Fruit fly (Drosophila melanogaster) whole organism, embryonic: ENCODE data around the gene CG17637.

Experiments used
- Aef1 ChIP-seq: fragments of 200-800 bp; sonication (Bioruptor generic); IDR thresholded peaks from 3 replicates; pipeline ENCODE4 v1.3.6; 2022; ENCODE audit warnings: missing biosample characterization, missing genetic modification characterization
- Antp ChIP-seq: fragments of 200-800 bp; sonication (Bioruptor generic); optimal IDR thresholded peaks from 3 replicates; lab custom pipeline; 2016; ENCODE audit warnings: missing biosample characterization, missing genetic modification characterization
- Atf3 ChIP-seq: fragments of 200-800 bp; sonication (Bioruptor generic); optimal IDR thresholded peaks from 3 replicates; lab custom pipeline; 2016; ENCODE audit warnings: missing biosample characterization, missing genetic modification characterization
- Atf6 ChIP-seq: fragments of 200-800 bp; sonication (Bioruptor generic); IDR thresholded peaks from 2 replicates; pipeline ENCODE4 v1.3.6; 2022; ENCODE audit warnings: missing biosample characterization, missing genetic modification characterization
- CG1024 ChIP-seq: fragments of 200-800 bp; sonication (Bioruptor generic); IDR thresholded peaks from 2 replicates; pipeline ENCODE4 v1.3.6; 2022; ENCODE audit warnings: missing biosample characterization, missing genetic modification characterization
- CG10565 ChIP-seq: fragments of 200-800 bp; sonication (Bioruptor generic); optimal IDR thresholded peaks from 3 replicates; lab custom pipeline; 2016; ENCODE audit warnings: missing biosample characterization, mild to moderate bottlenecking, missing genetic modification characterization
- CG11695 ChIP-seq: fragments of 200-800 bp; sonication (Bioruptor generic); IDR thresholded peaks from 3 replicates; pipeline ENCODE4 v1.3.6; 2022; ENCODE audit warnings: missing biosample characterization, missing genetic modification characterization
- CG11723 ChIP-seq: fragments of 200-800 bp; sonication (Bioruptor generic); optimal IDR thresholded peaks from 2 replicates; lab custom pipeline; 2017; ENCODE audit warnings: missing biosample characterization, mild to moderate bottlenecking, missing genetic modification characterization
- CG14965 ChIP-seq: fragments of 200-800 bp; sonication (Bioruptor generic); optimal IDR thresholded peaks from 2 replicates; lab custom pipeline; 2016; ENCODE audit warnings: missing biosample characterization, missing genetic modification characterization, borderline replicate concordance
- CG17361 ChIP-seq: fragments of 200-800 bp; sonication (Bioruptor generic); IDR thresholded peaks from 3 replicates; pipeline ENCODE4 v1.3.6; 2022; ENCODE audit warnings: missing biosample characterization, missing genetic modification characterization
- CG3065 ChIP-seq: fragments of 200-800 bp; sonication (Bioruptor generic); optimal IDR thresholded peaks from 2 replicates; lab custom pipeline; 2016; ENCODE audit warnings: missing biosample characterization, missing genetic modification characterization
- CG3163 ChIP-seq: fragments of 200-800 bp; sonication (Bioruptor generic); optimal IDR thresholded peaks from 3 replicates; lab custom pipeline; 2016; ENCODE audit warnings: missing biosample characterization, missing genetic modification characterization
- CG7928 ChIP-seq: fragments of 200-800 bp; sonication (Bioruptor generic); optimal IDR thresholded peaks from 2 replicates; lab custom pipeline; 2017; ENCODE audit warnings: missing biosample characterization, mild to moderate bottlenecking, missing genetic modification characterization
- CG7963 ChIP-seq: fragments of 200-800 bp; sonication (Bioruptor generic); IDR thresholded peaks from 3 replicates; pipeline ENCODE4 v1.3.6; 2022; ENCODE audit warnings: missing biosample characterization, missing genetic modification characterization; ENCODE audit not compliant: partially characterized antibody
- CG8359 ChIP-seq: fragments of 200-800 bp; sonication (Bioruptor generic); optimal IDR thresholded peaks from 2 replicates; lab custom pipeline; 2017; ENCODE audit warnings: missing biosample characterization, mild to moderate bottlenecking, missing genetic modification characterization, borderline replicate concordance
- CG9876 ChIP-seq: fragments of 200-800 bp; sonication (Bioruptor generic); optimal IDR thresholded peaks from 2 replicates; lab custom pipeline; 2016; ENCODE audit warnings: missing biosample characterization, missing genetic modification characterization
- CTCF ChIP-seq: fragments of 200-800 bp; sonication (Bioruptor generic); optimal IDR thresholded peaks from 2 replicates; lab custom pipeline; 2017; ENCODE audit warnings: missing biosample characterization, mild to moderate bottlenecking, missing genetic modification characterization, moderate library complexity
- Dek ChIP-seq: fragments of 200-800 bp; sonication (Bioruptor generic); optimal IDR thresholded peaks from 3 replicates; lab custom pipeline; 2019; ENCODE audit warnings: missing biosample characterization, mild to moderate bottlenecking, missing genetic modification characterization, moderate library complexity
- Dll ChIP-seq: fragments of 200-800 bp; sonication (Bioruptor generic); IDR thresholded peaks from 4 replicates; pipeline ENCODE4 v1.3.6; 2022; ENCODE audit warnings: missing biosample characterization, missing genetic modification characterization; ENCODE audit not compliant: partially characterized antibody
- Elba2 ChIP-seq: fragments of 200-800 bp; sonication (Bioruptor generic); optimal IDR thresholded peaks from 3 replicates; lab custom pipeline; 2016; ENCODE audit warnings: missing biosample characterization, missing genetic modification characterization
- Fer2 ChIP-seq: fragments of 200-800 bp; sonication (Bioruptor generic); optimal IDR thresholded peaks from 2 replicates; lab custom pipeline; 2018; ENCODE audit warnings: missing biosample characterization, mild to moderate bottlenecking, missing genetic modification characterization, moderate library complexity
- HLH4C ChIP-seq: fragments of 200-800 bp; sonication (Bioruptor generic); IDR thresholded peaks from 3 replicates; pipeline ENCODE4 v1.3.6; 2022; ENCODE audit warnings: missing biosample characterization, missing genetic modification characterization; ENCODE audit not compliant: partially characterized antibody
- Hey ChIP-seq: fragments of 200-800 bp; sonication (Bioruptor generic); optimal IDR thresholded peaks from 3 replicates; lab custom pipeline; 2018; ENCODE audit warnings: missing biosample characterization, mild to moderate bottlenecking, missing genetic modification characterization
- Meics ChIP-seq: fragments of 200-800 bp; sonication (Bioruptor generic); optimal IDR thresholded peaks from 2 replicates; lab custom pipeline; 2017; ENCODE audit warnings: missing biosample characterization, mild to moderate bottlenecking, missing genetic modification characterization
- Mrtf ChIP-seq: fragments of 200-800 bp; sonication (Bioruptor generic); IDR thresholded peaks from 3 replicates; pipeline ENCODE4 v1.3.6; 2022; ENCODE audit warnings: missing biosample characterization, missing genetic modification characterization
- Opbp ChIP-seq: fragments of 200-800 bp; sonication (Bioruptor generic); IDR thresholded peaks from 3 replicates; pipeline ENCODE4 v1.3.6; 2022; ENCODE audit warnings: missing biosample characterization, missing genetic modification characterization; ENCODE audit not compliant: partially characterized antibody
- Ptx1 ChIP-seq: fragments of 200-800 bp; sonication (Bioruptor generic); IDR thresholded peaks from 2 replicates; pipeline ENCODE4 v1.3.6; 2022; ENCODE audit warnings: missing biosample characterization, missing genetic modification characterization
- Sin3A ChIP-seq: fragments of >200 bp; optimal IDR thresholded peaks from 2 replicates; lab custom pipeline; 2018
- Ssrp ChIP-seq: fragments of 200-800 bp; sonication (Bioruptor generic); optimal IDR thresholded peaks from 2 replicates; lab custom pipeline; 2018; ENCODE audit warnings: missing biosample characterization, mild to moderate bottlenecking, missing genetic modification characterization, moderate library complexity
- Usf ChIP-seq: fragments of 200-800 bp; sonication (Bioruptor generic); optimal IDR thresholded peaks from 2 replicates; lab custom pipeline; 2017; ENCODE audit warnings: missing genotype, missing biosample characterization, missing genetic modification characterization
- Xbp1 ChIP-seq: fragments of 200-800 bp; sonication (Bioruptor generic); optimal IDR thresholded peaks from 3 replicates; lab custom pipeline; 2016; ENCODE audit warnings: missing biosample characterization, mild to moderate bottlenecking, missing genetic modification characterization
- bcd ChIP-seq: fragments of 200-800 bp; sonication (Bioruptor generic); optimal IDR thresholded peaks from 2 replicates; lab custom pipeline; 2017; ENCODE audit warnings: missing biosample characterization, mild to moderate bottlenecking, missing genetic modification characterization
- dimm ChIP-seq: fragments of 200-800 bp; sonication (Bioruptor generic); IDR thresholded peaks from 2 replicates; pipeline ENCODE4 v1.3.6; 2022; ENCODE audit warnings: missing biosample characterization, missing genetic modification characterization
- eyg ChIP-seq: fragments of 200-800 bp; sonication (Bioruptor generic); optimal IDR thresholded peaks from 3 replicates; lab custom pipeline; 2016; ENCODE audit warnings: missing biosample characterization, missing genetic modification characterization
- gcm2 ChIP-seq: fragments of 200-800 bp; sonication (Bioruptor generic); optimal IDR thresholded peaks from 2 replicates; lab custom pipeline; 2016; ENCODE audit warnings: missing biosample characterization, missing genetic modification characterization
- hbn ChIP-seq: fragments of 200-800 bp; sonication (Bioruptor generic); IDR thresholded peaks from 2 replicates; pipeline ENCODE4 v1.3.6; 2022; ENCODE audit warnings: missing biosample characterization, missing genetic modification characterization; ENCODE audit not compliant: partially characterized antibody
- hth ChIP-seq: fragments of >200 bp; optimal IDR thresholded peaks from 2 replicates; lab custom pipeline; 2017; ENCODE audit warnings: inconsistent platforms
- ind ChIP-seq: fragments of 200-800 bp; sonication (Bioruptor generic); optimal IDR thresholded peaks from 3 replicates; lab custom pipeline; 2016; ENCODE audit warnings: missing biosample characterization, missing genetic modification characterization
- lab ChIP-seq: fragments of 200-800 bp; sonication (Bioruptor generic); optimal IDR thresholded peaks from 3 replicates; lab custom pipeline; 2017; ENCODE audit warnings: missing biosample characterization, missing genetic modification characterization, mild to moderate bottlenecking, moderate library complexity, missing genetic modification reagents
- lbe ChIP-seq: fragments of 200-800 bp; sonication (Bioruptor generic); optimal IDR thresholded peaks from 2 replicates; lab custom pipeline; 2016; ENCODE audit warnings: missing biosample characterization, mild to moderate bottlenecking, missing genetic modification characterization
- nerfin-1 ChIP-seq: fragments of 200-800 bp; sonication (Bioruptor generic); optimal IDR thresholded peaks from 3 replicates; lab custom pipeline; 2019; ENCODE audit warnings: missing biosample characterization, mild to moderate bottlenecking, missing genetic modification characterization, moderate library complexity
- odd ChIP-seq: fragments of 200-800 bp; sonication (Bioruptor generic); optimal IDR thresholded peaks from 2 replicates; lab custom pipeline; 2017; ENCODE audit warnings: missing biosample characterization, mild to moderate bottlenecking, missing genetic modification characterization
- peb ChIP-seq: fragments of 200-800 bp; sonication (Bioruptor generic); IDR thresholded peaks from 2 replicates; pipeline ENCODE4 v1.3.6; 2022; ENCODE audit warnings: missing biosample characterization, missing genetic modification characterization
- run ChIP-seq: fragments of 200-800 bp; sonication (Bioruptor generic); optimal IDR thresholded peaks from 3 replicates; lab custom pipeline; 2018; ENCODE audit warnings: missing biosample characterization, mild to moderate bottlenecking, missing genetic modification characterization
- sc ChIP-seq, 3 experiments: fragments of >200 bp in 2 of 3; fragments of 200-800 bp in 1 of 3; sonication (Bioruptor generic) in 1 of 3; optimal IDR thresholded peaks; 2 replicates in 2 of 3; 3 replicates in 1 of 3; lab custom pipeline; 2017; ENCODE audit warnings: mild to moderate bottlenecking in 1 of 3, missing biosample characterization in 1 of 3, missing genetic modification characterization in 1 of 3, missing genetic modification reagents in 1 of 3
- sens-2 ChIP-seq: fragments of 200-800 bp; sonication (Bioruptor generic); IDR thresholded peaks from 2 replicates; pipeline ENCODE4 v1.3.6; 2022; ENCODE audit warnings: missing biosample characterization, missing genetic modification characterization
- sim ChIP-seq: fragments of 200-800 bp; sonication (Bioruptor generic); IDR thresholded peaks from 2 replicates; pipeline ENCODE4 v1.3.6; 2022; ENCODE audit warnings: missing biosample characterization, missing genetic modification characterization
- sug ChIP-seq: fragments of 200-800 bp; optimal IDR thresholded peaks from 2 replicates; lab custom pipeline; 2019; ENCODE audit warnings: missing biosample characterization, mild to moderate bottlenecking, missing genetic modification characterization, moderate library complexity
- trh ChIP-seq: fragments of 200-800 bp; sonication (Bioruptor generic); optimal IDR thresholded peaks from 2 replicates; lab custom pipeline; 2016; ENCODE audit warnings: missing biosample characterization, missing genetic modification characterization
- zen2 ChIP-seq: fragments of 200-800 bp; sonication (Bioruptor generic); IDR thresholded peaks from 3 replicates; pipeline ENCODE4 v1.3.6; 2022; ENCODE audit warnings: missing biosample characterization, missing genetic modification characterization; ENCODE audit not compliant: partially characterized antibody

Gene CG17637

dm6 chr3L:20509121-20509934 lies 5.3 kb downstream of the CG17637 start (continued):
- TF ChIP-seq Mrtf (no peak), sug (tag; lab: Kevin White, UChicago) (peak; percentile 81), Antp (peak; percentile 5), CG7963 (no peak), eyg (GFP tag; lab: Kevin White, UChicago) (peak; percentile 35), sim (no peak), Opbp (no peak), CG17361 (GFP tag; lab: Robert Waterston, UW) (peak; percentile 93), Atf3 (GFP tag; lab: Kevin White, UChicago) (peak; percentile 42), zen2 (GFP tag; lab: Robert Waterston, UW) (no peak), CG10565 (GFP tag; lab: Kevin White, UChicago) (no peak), CG11723 (GFP tag; lab: Kevin White, UChicago) (peak; percentile 41), CG9876 (GFP tag; lab: Kevin White, UChicago) (no peak), Fer2 (peak; percentile 60), CG8359 (GFP tag; lab: Kevin White, UChicago) (peak; percentile 18), lab (GFP tag; lab: Kevin White, UChicago) (peak; percentile 85), Atf6 (GFP tag; lab: Robert Waterston, UW) (peak; percentile 53), CG3163 (GFP tag; lab: Kevin White, UChicago) (peak; percentile 84), run (tag; lab: Kevin White, UChicago) (peak; percentile 27), CG7928 (GFP tag; lab: Kevin White, UChicago) (peak; percentile 56), bcd (peak; percentile 82), lbe (GFP tag; lab: Kevin White, UChicago) (no peak), CG11695 (GFP tag; lab: Robert Waterston, UW) (peak; percentile 41; the same call in 1 of the 3 replicates), CTCF (no peak), Aef1 (no peak; the same call in 2 of the 3 replicates), Ssrp (tag; lab: Kevin White, UChicago) (peak; percentile 71), CG14965 (GFP tag; lab: Kevin White, UChicago) (no peak), Elba2 (GFP tag; lab: Kevin White, UChicago) (no peak), peb (GFP tag; lab: Robert Waterston, UW) (no peak), HLH4C (no peak), sens-2 (no peak), odd (GFP tag; lab: Kevin White, UChicago) (peak; percentile 77), hbn (no peak), nerfin-1 (tag; lab: Kevin White, UChicago) (peak; percentile 66), Meics (GFP tag; lab: Kevin White, UChicago) (peak; percentile 91), ind (GFP tag; lab: Kevin White, UChicago) (peak; percentile 63), sc (optimal IDR thresholded peaks at IDR 0.05; lab: Kevin White, UChicago) (no peak), sc (GFP tag; optimal IDR thresholded peaks at IDR 0.05; lab: Kevin White, UChicago) (peak; percentile 61), Hey (tag; lab: Kevin White, UChicago) (no peak), hth (lab: Kevin White, UChicago) (no peak), Sin3A (no peak), trh (GFP tag; lab: Kevin White, UChicago) (no peak), Xbp1 (GFP tag; lab: Kevin White, UChicago) (peak; percentile 75), gcm2 (GFP tag; lab: Kevin White, UChicago) (peak; percentile 42), Ptx1 (GFP tag; lab: Robert Waterston, UW) (peak; percentile 53), CG3065 (GFP tag; lab: Kevin White, UChicago) (peak; percentile 21), Dll (no peak), Dek (tag; lab: Kevin White, UChicago) (peak; percentile 78), CG1024 (GFP tag; lab: Robert Waterston, UW) (no peak), Usf (GFP tag; lab: Kevin White, UChicago) (peak; percentile 55), dimm (GFP tag; lab: Robert Waterston, UW) (no peak)
